Fruit fly (Drosophila melanogaster): ENCODE measurements around the gene Adhr.

Adhr gene

dm6 chr2L:14586714-14587481 is 28.5 kb upstream of the Adhr start:
- TF ChIP-seq HLH106 (tag; optimal IDR thresholded peaks at IDR 0.05) (peak; percentile 3), CG9705 (GFP tag; optimal IDR thresholded peaks at IDR 0.05) (no peak)

- TF ChIP-seq Vsx2 (GFP tag; optimal IDR thresholded peaks at IDR 0.05; ENCODE audit: partially characterized antibody) = no peak
- no peak for TF ChIP-seq woc (GFP tag; optimal IDR thresholded peaks at IDR 0.05)
- no peak for TF ChIP-seq Sp1 (GFP tag; optimal IDR thresholded peaks at IDR 0.05)
- TF ChIP-seq dmrt93B (GFP tag; optimal IDR thresholded peaks at IDR 0.05) = no peak
Measured at dm6 chr2L:14588134-14588533, 27.2 kb upstream of the Adhr start, which contains the start of gene CG42680. Gene CG42680 (minus strand): TSS chr2L:14588234.

DNA sequence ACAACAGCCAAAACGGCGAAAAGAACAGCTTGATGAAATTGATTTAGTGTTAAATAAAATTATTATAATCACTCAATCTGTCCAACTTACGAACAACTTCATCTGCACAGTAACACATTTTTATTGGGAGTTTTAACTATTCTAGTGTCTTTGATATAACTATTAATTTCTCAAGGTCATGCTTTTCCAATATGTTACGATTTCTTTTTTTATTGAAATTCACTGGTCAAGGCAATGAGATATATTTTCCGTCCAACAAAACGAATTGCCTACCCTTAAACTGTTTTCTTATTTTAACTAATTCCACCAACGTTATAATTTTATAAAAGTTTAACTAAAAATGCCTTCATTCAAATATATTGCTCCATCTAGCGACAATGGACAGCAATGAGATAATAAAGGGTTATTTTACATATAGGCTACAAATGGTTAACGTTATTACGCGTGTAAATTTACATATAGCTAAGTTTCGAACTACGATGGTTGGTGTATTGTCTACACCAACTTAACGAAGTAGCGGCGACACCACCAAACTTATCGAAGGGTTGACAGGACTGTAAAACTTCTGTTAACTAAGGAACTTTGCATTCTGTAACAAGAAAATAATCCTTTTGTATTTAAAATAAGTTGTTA is 26.6 kb upstream of the Adhr start:
- peak; percentile 91 for TF ChIP-seq Myc (optimal IDR thresholded peaks at IDR 0.05)
- no peak for TF ChIP-seq dl (GFP tag; optimal IDR thresholded peaks at IDR 0.05; ENCODE audit: insufficient read depth in 1 of 2, partially characterized antibody in 2 of 2)

DNA sequence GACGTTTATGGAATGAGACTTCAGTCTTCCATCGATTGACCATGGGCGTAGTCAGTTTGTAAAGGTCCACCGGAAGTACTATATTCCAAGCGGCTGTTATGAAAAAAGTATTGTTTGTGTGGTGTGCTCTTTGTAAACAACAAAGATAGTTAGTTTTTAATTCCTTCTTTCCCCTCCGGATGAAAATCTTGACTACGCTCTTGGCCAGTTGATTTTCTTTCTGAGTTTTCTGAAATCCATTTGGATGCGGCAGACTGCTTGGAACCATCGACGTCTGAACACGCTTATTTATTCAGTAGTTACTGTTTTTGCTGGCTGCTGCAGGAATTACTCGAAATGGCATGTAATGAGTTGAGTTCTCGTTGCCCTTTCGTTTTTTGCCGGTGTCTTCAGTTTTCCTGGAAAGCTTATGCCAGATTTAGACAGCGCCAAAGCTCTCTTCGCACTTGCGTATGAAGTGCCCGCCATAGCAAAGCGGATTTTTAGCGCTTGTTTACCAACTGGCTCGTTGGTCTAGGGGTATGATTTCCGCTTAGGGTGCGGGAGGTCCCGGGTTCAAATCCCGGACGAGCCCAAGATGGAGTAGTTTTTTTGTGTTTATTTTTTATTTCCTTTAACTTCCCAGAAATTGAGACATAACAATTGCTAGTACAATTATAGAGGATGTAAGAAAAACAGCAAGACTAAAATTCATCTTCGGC is 16.8 kb upstream of the Adhr start:
- TF ChIP-seq tai (GFP tag; optimal IDR thresholded peaks at IDR 0.05) (peak; percentile 15), rgr (GFP tag; optimal IDR thresholded peaks at IDR 0.05) (peak; percentile 38), foxo (GFP tag; optimal IDR thresholded peaks at IDR 0.05) (peak in 1 of 2 experiments; percentile 51), Rel (GFP tag; optimal IDR thresholded peaks at IDR 0.05) (no peak), Rel (tag; optimal IDR thresholded peaks at IDR 0.05) (no peak), Hnf4 (GFP tag; optimal IDR thresholded peaks at IDR 0.05) (peak; percentile 2), ey (GFP tag; optimal IDR thresholded peaks at IDR 0.05) (peak; percentile 45), Dif (GFP tag; optimal IDR thresholded peaks at IDR 0.05; ENCODE audit: partially characterized antibody) (peak; percentile 5), h (GFP tag; optimal IDR thresholded peaks at IDR 0.05) (peak; percentile 57), CG9705 (GFP tag; optimal IDR thresholded peaks at IDR 0.05) (no peak), dmrt93B (GFP tag; optimal IDR thresholded peaks at IDR 0.05) (peak; percentile 0), fru (GFP tag; optimal IDR thresholded peaks at IDR 0.05) (peak; percentile 31), N (GFP tag; optimal IDR thresholded peaks at IDR 0.05) (no peak), OdsH (GFP tag; optimal IDR thresholded peaks at IDR 0.05) (no peak), psq (GFP tag; optimal IDR thresholded peaks at IDR 0.05) (peak; percentile 2)

dm6 chr2L:14599058-14599789 is 16.1 kb upstream of the Adhr start:
- TF ChIP-seq usp (GFP tag; optimal IDR thresholded peaks at IDR 0.05) (no peak), Mio (GFP tag; optimal IDR thresholded peaks at IDR 0.05) (no peak), Vsx2 (GFP tag; optimal IDR thresholded peaks at IDR 0.05; ENCODE audit: partially characterized antibody) (no peak), Jra (GFP tag; optimal IDR thresholded peaks at IDR 0.05) (no peak), tai (GFP tag; optimal IDR thresholded peaks at IDR 0.05) (no peak), Hr78 (GFP tag; optimal IDR thresholded peaks at IDR 0.05) (no peak), h (GFP tag; optimal IDR thresholded peaks at IDR 0.05) (no peak), rgr (GFP tag; optimal IDR thresholded peaks at IDR 0.05) (peak; percentile 73), CG32264 (GFP tag; optimal IDR thresholded peaks at IDR 0.05) (no peak), Abd-B (GFP tag; optimal IDR thresholded peaks at IDR 0.05) (no peak), br (GFP tag; optimal IDR thresholded peaks at IDR 0.05) (no peak), Hr83 (GFP tag; optimal IDR thresholded peaks at IDR 0.05; ENCODE audit: poor library complexity, severe bottlenecking) (no peak), dmrt93B (GFP tag; optimal IDR thresholded peaks at IDR 0.05) (no peak), Sp1 (GFP tag; optimal IDR thresholded peaks at IDR 0.05) (no peak), dsf (GFP tag; optimal IDR thresholded peaks at IDR 0.05; ENCODE audit: borderline replicate concordance) (no peak), Hnf4 (GFP tag; optimal IDR thresholded peaks at IDR 0.05) (no peak), Dif (GFP tag; optimal IDR thresholded peaks at IDR 0.05; ENCODE audit: partially characterized antibody) (peak; percentile 46), lola (GFP tag; optimal IDR thresholded peaks at IDR 0.05) (no peak), brk (GFP tag; optimal IDR thresholded peaks at IDR 0.05) (no peak), sv (GFP tag; optimal IDR thresholded peaks at IDR 0.05) (no peak), dl (GFP tag; optimal IDR thresholded peaks at IDR 0.05; ENCODE audit: insufficient read depth in 1 of 2, partially characterized antibody in 2 of 2) (no peak), foxo (GFP tag; optimal IDR thresholded peaks at IDR 0.05) (no peak), Rel (GFP tag; optimal IDR thresholded peaks at IDR 0.05) (no peak), Rel (tag; optimal IDR thresholded peaks at IDR 0.05) (no peak), CrebA (GFP tag; optimal IDR thresholded peaks at IDR 0.05; ENCODE audit: borderline replicate concordance) (peak; percentile 38), fru (GFP tag; optimal IDR thresholded peaks at IDR 0.05) (peak; percentile 81), Dfd (GFP tag; optimal IDR thresholded peaks at IDR 0.05) (no peak)
